Fruit fly (Drosophila melanogaster): ENCODE results near the gene CG12773.

CG12773 gene

dm6 chrX:1370104-1370802, 16.5 kb upstream of the CG12773 start, which contains the start of gene ssx (continued):
- no peak for TF ChIP-seq pdm3 (GFP tag; optimal IDR thresholded peaks at IDR 0.05)
- no peak for TF ChIP-seq dsx (GFP tag; optimal IDR thresholded peaks at IDR 0.05; ENCODE audit: poor library complexity, severe bottlenecking)
- peak; percentile 71 for TF ChIP-seq CG15336 (GFP tag; IDR thresholded peaks at IDR 0.05)
- no peak for TF ChIP-seq Eip75B (GFP tag; optimal IDR thresholded peaks at IDR 0.05)
- TF ChIP-seq achi (GFP tag; optimal IDR thresholded peaks at IDR 0.05) = peak; percentile 38
- TF ChIP-seq Sox15 (GFP tag; optimal IDR thresholded peaks at IDR 0.05) = peak; percentile 18
- TF ChIP-seq CG34406 (GFP tag; optimal IDR thresholded peaks at IDR 0.05) = no peak
- TF ChIP-seq Gug (GFP tag; IDR thresholded peaks at IDR 0.05) = peak; percentile 10; the same call in 1 of the 2 replicates
- TF ChIP-seq Ets96B (tag; optimal IDR thresholded peaks at IDR 0.05) = peak; percentile 28
- no peak for TF ChIP-seq CG6276 (GFP tag; optimal IDR thresholded peaks at IDR 0.05)
- peak; percentile 17 for TF ChIP-seq CG3032 (tag; optimal IDR thresholded peaks at IDR 0.05)
- peak; percentile 45 for TF ChIP-seq CG11762 (GFP tag; optimal IDR thresholded peaks at IDR 0.05; ENCODE audit: insufficient read depth)
- no peak for TF ChIP-seq spab (GFP tag; optimal IDR thresholded peaks at IDR 0.05)
- no peak for TF ChIP-seq CG10669 (GFP tag; optimal IDR thresholded peaks at IDR 0.05)
- TF ChIP-seq Sox14 (GFP tag; optimal IDR thresholded peaks at IDR 0.05) = peak; percentile 56
- no peak for TF ChIP-seq Smox (GFP tag; optimal IDR thresholded peaks at IDR 0.05)
- TF ChIP-seq Sox102F (GFP tag; optimal IDR thresholded peaks at IDR 0.05) = no peak
- TF ChIP-seq CG6163 (GFP tag; IDR thresholded peaks at IDR 0.05) = peak; percentile 62
- TF ChIP-seq CG6808 (GFP tag; optimal IDR thresholded peaks at IDR 0.05) = no peak
- TF ChIP-seq CG11902 (GFP tag; optimal IDR thresholded peaks at IDR 0.05) = no peak
- peak; percentile 9 for TF ChIP-seq dac (GFP tag; optimal IDR thresholded peaks at IDR 0.05)
- TF ChIP-seq vri (GFP tag; optimal IDR thresholded peaks at IDR 0.05) = no peak
- no peak for TF ChIP-seq Eip93F (GFP tag; optimal IDR thresholded peaks at IDR 0.05)

- TF ChIP-seq vri (GFP tag; optimal IDR thresholded peaks at IDR 0.05) = no peak
- TF ChIP-seq CG11902 (GFP tag; optimal IDR thresholded peaks at IDR 0.05) = no peak
- TF ChIP-seq CG8632 (GFP tag; optimal IDR thresholded peaks at IDR 0.05) = no peak
- TF ChIP-seq dac (GFP tag; optimal IDR thresholded peaks at IDR 0.05) = no peak
- no peak for TF ChIP-seq Gug (GFP tag; IDR thresholded peaks at IDR 0.05)
- TF ChIP-seq CG10669 (GFP tag; optimal IDR thresholded peaks at IDR 0.05) = no peak
- no peak for TF ChIP-seq Eip75B (GFP tag; optimal IDR thresholded peaks at IDR 0.05)
- TF ChIP-seq Blimp-1 (GFP tag; optimal IDR thresholded peaks at IDR 0.05) = no peak
- no peak for TF ChIP-seq CG6808 (GFP tag; optimal IDR thresholded peaks at IDR 0.05)
- TF ChIP-seq Hr38 (GFP tag; optimal IDR thresholded peaks at IDR 0.05) = no peak
- TF ChIP-seq Hr39 (GFP tag; optimal IDR thresholded peaks at IDR 0.05) = no peak
Observed at dm6 chrX:1368949-1369348, 15.2 kb upstream of the CG12773 start, which contains the start of gene CG14770. Gene CG14770, plus strand, starts transcription at chrX:1369249.

DNA sequence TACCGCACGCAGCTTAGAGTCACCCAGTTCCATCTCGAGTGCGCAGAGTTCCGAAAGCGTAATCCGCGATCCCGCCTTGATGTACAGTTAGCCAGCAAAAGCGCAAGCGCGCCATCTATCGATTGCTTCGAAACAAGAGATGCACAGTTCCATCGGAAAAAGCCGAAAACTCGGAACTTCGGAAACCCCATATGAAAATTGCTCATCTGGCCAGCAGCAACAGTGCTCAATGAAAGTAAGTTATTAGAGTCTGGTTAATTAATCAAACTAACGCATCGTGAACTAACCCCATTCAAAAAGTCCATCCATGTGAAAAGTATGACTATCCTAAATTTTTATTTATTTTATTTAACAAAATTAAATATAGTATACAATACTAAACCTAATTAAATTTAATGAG, 3.7 kb upstream of the CG12773 start, which contains the start of gene png:
TSS of gene png (minus strand) at position 101 of the 400 bp plus-strand sequence.
- TF ChIP-seq fd59A (GFP tag; optimal IDR thresholded peaks at IDR 0.05) = no peak
- no peak for TF ChIP-seq CG6854 (GFP tag; optimal IDR thresholded peaks at IDR 0.05)
- no peak for TF ChIP-seq spab (GFP tag; optimal IDR thresholded peaks at IDR 0.05)
- TF ChIP-seq CG8119 (GFP tag; IDR thresholded peaks at IDR 0.05) = no peak
- no peak for TF ChIP-seq Lpt (GFP tag; optimal IDR thresholded peaks at IDR 0.05)
- no peak for TF ChIP-seq CG11762 (GFP tag; optimal IDR thresholded peaks at IDR 0.05; ENCODE audit: insufficient read depth)
- TF ChIP-seq Smox (GFP tag; optimal IDR thresholded peaks at IDR 0.05) = no peak
- no peak for TF ChIP-seq Sox102F (GFP tag; optimal IDR thresholded peaks at IDR 0.05)
- no peak for TF ChIP-seq fd85E (GFP tag; optimal IDR thresholded peaks at IDR 0.05)
- no peak for TF ChIP-seq CG1621 (tag; optimal IDR thresholded peaks at IDR 0.05)
- no peak for TF ChIP-seq esn (GFP tag; optimal IDR thresholded peaks at IDR 0.05)

DNA sequence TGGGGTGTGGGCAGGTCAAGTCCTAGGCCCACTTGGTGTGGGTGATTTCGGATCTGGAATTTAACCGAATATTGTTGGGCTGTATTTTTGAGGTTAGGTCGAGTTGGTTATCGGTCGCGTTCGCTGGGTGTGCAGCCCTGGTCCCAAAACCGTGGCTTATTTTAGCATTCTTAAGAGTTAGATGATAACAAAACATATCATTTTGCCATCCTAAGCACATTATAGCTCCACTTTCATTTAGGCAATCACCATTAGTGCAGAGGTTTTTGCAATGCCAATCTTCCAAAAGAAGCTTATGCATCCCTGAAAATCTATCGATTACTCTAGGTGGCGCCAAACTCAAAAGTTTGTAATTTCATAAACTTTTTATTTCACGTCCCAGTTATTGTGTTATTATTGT, 4.5 kb downstream of the CG12773 start, which contains the start of gene MTPAP:
TSS of gene MTPAP (minus strand) at position 103 of the 400 bp plus-strand sequence.
- TF ChIP-seq CG8632 (GFP tag; optimal IDR thresholded peaks at IDR 0.05) (no peak), CG8319 (GFP tag; optimal IDR thresholded peaks at IDR 0.05) (no peak), svp (GFP tag) (no peak), CG10669 (GFP tag; optimal IDR thresholded peaks at IDR 0.05) (no peak), spab (GFP tag; optimal IDR thresholded peaks at IDR 0.05) (no peak), Blimp-1 (GFP tag; optimal IDR thresholded peaks at IDR 0.05) (no peak), CG16779 (tag; optimal IDR thresholded peaks at IDR 0.05) (no peak), CG6808 (GFP tag; optimal IDR thresholded peaks at IDR 0.05) (no peak), OdsH (GFP tag; optimal IDR thresholded peaks at IDR 0.05) (no peak), CG11294 (GFP tag; IDR thresholded peaks at IDR 0.05) (no peak), Hr4 (GFP tag; optimal IDR thresholded peaks at IDR 0.05) (no peak), Ets21C (GFP tag; optimal IDR thresholded peaks at IDR 0.05) (no peak), Ets96B (tag; optimal IDR thresholded peaks at IDR 0.05) (no peak), CG6792 (GFP tag; optimal IDR thresholded peaks at IDR 0.05) (no peak), ss (GFP tag; optimal IDR thresholded peaks at IDR 0.05) (no peak), CG15336 (GFP tag; IDR thresholded peaks at IDR 0.05) (no peak), CG9139 (GFP tag; optimal IDR thresholded peaks at IDR 0.05) (no peak), esn (GFP tag; optimal IDR thresholded peaks at IDR 0.05) (peak; percentile 45)

Measured in whole organism, prepupa.